4 worm cellular contexts compared by ENCODE assay signal in genomic region chrX:16535192-16535591, ce11.
TF ChIP-seq lines count a peak whose summit lies in the region.

No protein-coding gene starts in this region.

TF ChIP-seq in whole organism, L1 larva, 84 proteins besides CTCF, POLR2A, EP300 and RAD21:
- TF ChIP-seq ceh-82 (tag; optimal IDR thresholded peaks at IDR 0.05; lab: Kevin White, UChicago) (no peak), mdl-1 (tag; optimal IDR thresholded peaks at IDR 0.05; lab: Kevin White, UChicago) (no peak), nhr-77 (tag; optimal IDR thresholded peaks at IDR 0.05; lab: Kevin White, UChicago) (no peak), rnt-1 (tag; optimal IDR thresholded peaks at IDR 0.05; lab: Kevin White, UChicago) (peak; percentile 8), nhr-90 (tag; optimal IDR thresholded peaks at IDR 0.05; lab: Kevin White, UChicago; ENCODE audit: poor library complexity) (no peak), efl-1 (optimal IDR thresholded peaks at IDR 0.05; lab: Kevin White, UChicago) (no peak), efl-1 (GFP tag; optimal IDR thresholded peaks at IDR 0.05 in 1 of 2; lab: Kevin White, UChicago) (peak in 1 of 2 experiments; percentile 50), nhr-47 (tag; optimal IDR thresholded peaks at IDR 0.05; lab: Kevin White, UChicago) (no peak)

TF ChIP-seq in whole organism, L2 larva, 48 proteins besides CTCF, POLR2A, EP300 and RAD21:
- TF ChIP-seq blmp-1 (tag; optimal IDR thresholded peaks at IDR 0.05; lab: Kevin White, UChicago; ENCODE audit: insufficient read depth) (peak; percentile 70), nhr-11 (tag; optimal IDR thresholded peaks at IDR 0.05; lab: Kevin White, UChicago) (no peak)
TF ChIP-seq in whole organism, L2 larva: peak in this region for 1.

TF ChIP-seq in whole organism, L4 larva, 104 proteins besides CTCF, POLR2A, EP300 and RAD21:
- peak; percentile 2 for TF ChIP-seq hlh-11 (tag; optimal IDR thresholded peaks at IDR 0.05; lab: Kevin White, UChicago)
- TF ChIP-seq ama-1 (optimal IDR thresholded peaks at IDR 0.05; lab: Kevin White, UChicago) = no peak
TF ChIP-seq in whole organism, L4 larva: peak in this region for 1.

TF ChIP-seq in whole organism, mixed stage, embryonic, 35 proteins besides CTCF, POLR2A, EP300 and RAD21:
- TF ChIP-seq hlh-1 (tag; optimal IDR thresholded peaks at IDR 0.05; lab: Kevin White, UChicago) (peak; percentile 73), lsy-2 (tag; optimal IDR thresholded peaks at IDR 0.05; lab: Kevin White, UChicago) (no peak), mab-5 (tag; optimal IDR thresholded peaks at IDR 0.05; lab: Kevin White, UChicago) (no peak)
